Fruit fly (Drosophila melanogaster): Measurements from ENCODE around the gene peg.

- no peak for TF ChIP-seq cyc (GFP tag; optimal IDR thresholded peaks at IDR 0.05)
- TF ChIP-seq achi (GFP tag; optimal IDR thresholded peaks at IDR 0.05) = no peak
- no peak for TF ChIP-seq CG11762 (GFP tag; optimal IDR thresholded peaks at IDR 0.05; ENCODE audit: insufficient read depth)
- TF ChIP-seq CG32006 (GFP tag; optimal IDR thresholded peaks at IDR 0.05) = no peak
- no peak for TF ChIP-seq Eip75B (GFP tag; optimal IDR thresholded peaks at IDR 0.05)
- TF ChIP-seq Eip93F (GFP tag; optimal IDR thresholded peaks at IDR 0.05) = no peak
- no peak for TF ChIP-seq CG3919 (GFP tag; optimal IDR thresholded peaks at IDR 0.05)
- no peak for TF ChIP-seq Lpt (GFP tag; optimal IDR thresholded peaks at IDR 0.05)
Measured at dm6 chr3R:21069742-21070141, 45.8 kb upstream of the peg start.

Measured in whole organism, prepupa.